Worm (Caenorhabditis elegans): ENCODE results near the gene col-166.
A peak's percentile ranks its signal among the peaks of the same experiment; 100 is the strongest.

col-166 gene

DNA sequence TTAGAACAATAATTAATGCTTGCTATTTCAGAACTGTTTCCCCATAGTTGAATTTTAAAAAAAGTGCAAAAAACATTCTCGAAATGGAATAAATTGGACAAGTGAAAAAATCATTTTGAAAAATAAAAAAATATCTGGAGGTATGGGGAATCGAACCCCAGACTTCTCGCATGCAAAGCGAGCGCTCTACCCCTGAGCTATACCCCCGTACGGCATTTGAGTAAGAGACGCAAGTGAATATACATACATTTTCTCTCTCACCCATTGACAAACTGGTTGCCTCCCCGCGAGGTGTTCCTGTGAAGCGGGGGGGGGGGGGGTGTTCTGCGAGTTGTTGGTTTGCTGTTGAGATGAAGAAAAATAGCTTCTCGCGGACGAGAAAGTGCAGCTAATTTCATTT, 12.3 kb downstream of the col-166 start (continued):
- peak; percentile 27 for TF ChIP-seq tbx-7 (tag; optimal IDR thresholded peaks at IDR 0.05)
- peak; percentile 89 for TF ChIP-seq C38D4.7 (GFP tag; optimal IDR thresholded peaks at IDR 0.05)
- peak; percentile 88 for TF ChIP-seq hlh-15 (tag; optimal IDR thresholded peaks at IDR 0.05)
- peak; percentile 92 for TF ChIP-seq ztf-16 (tag; optimal IDR thresholded peaks at IDR 0.05)
- TF ChIP-seq sox-4 (tag; optimal IDR thresholded peaks at IDR 0.05) = peak; percentile 89
- TF ChIP-seq ama-1 (optimal IDR thresholded peaks at IDR 0.05) = no peak
- TF ChIP-seq fkh-6 (tag; optimal IDR thresholded peaks at IDR 0.05) = peak; percentile 88
- peak; percentile 93 for TF ChIP-seq unc-86 (tag; optimal IDR thresholded peaks at IDR 0.05)
- TF ChIP-seq ceh-14 (tag; optimal IDR thresholded peaks at IDR 0.05) = peak; percentile 86
- peak; percentile 84 for TF ChIP-seq F13H6.1 (tag; optimal IDR thresholded peaks at IDR 0.05)
- peak; percentile 86 for TF ChIP-seq ceh-9 (tag; optimal IDR thresholded peaks at IDR 0.05)
- peak; percentile 88 for TF ChIP-seq nhr-232 (tag; optimal IDR thresholded peaks at IDR 0.05)
- TF ChIP-seq K09A11.1 (tag; optimal IDR thresholded peaks at IDR 0.05; ENCODE audit: insufficient read depth) = peak; percentile 70
- peak; percentile 92 for TF ChIP-seq ceh-19 (GFP tag; optimal IDR thresholded peaks at IDR 0.05)
- TF ChIP-seq ahr-1 (tag; optimal IDR thresholded peaks at IDR 0.05) = peak; percentile 84
- peak; percentile 69 for TF ChIP-seq zip-5 (tag; optimal IDR thresholded peaks at IDR 0.05)
- peak; percentile 81 for TF ChIP-seq npax-4 (tag; optimal IDR thresholded peaks at IDR 0.05)

DNA sequence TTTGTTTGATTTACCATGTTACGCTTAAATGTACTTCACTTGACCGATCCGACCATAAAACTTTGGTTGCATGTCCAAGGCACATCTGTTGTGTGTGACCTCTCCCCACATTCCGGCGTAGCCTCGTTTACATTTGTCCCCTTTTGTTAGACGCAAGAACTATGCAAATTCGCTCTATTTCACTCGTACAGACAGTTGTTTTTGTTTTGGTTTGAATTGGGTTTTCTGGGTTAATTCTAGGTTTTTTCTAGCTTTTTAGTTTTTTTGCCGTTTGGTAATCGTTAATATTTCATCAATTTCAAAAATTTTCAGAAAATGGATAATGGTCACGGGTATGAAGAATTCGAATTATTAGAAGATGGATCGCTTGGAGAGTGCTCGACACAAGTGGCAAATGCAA, 13.0 kb downstream of the col-166 start, which contains the start of gene mom-1:
Gene mom-1, plus strand, starts transcription at position 301 of the 400 bp plus-strand sequence.
- TF ChIP-seq eyg-1 (tag; optimal IDR thresholded peaks at IDR 0.05) = no peak
- TF ChIP-seq sox-2 (GFP tag; IDR thresholded peaks at IDR 0.05) = no peak
- TF ChIP-seq ceh-14 (tag; optimal IDR thresholded peaks at IDR 0.05) = no peak
- TF ChIP-seq unc-55 (GFP tag; optimal IDR thresholded peaks at IDR 0.05) = no peak
- no peak for TF ChIP-seq fkh-6 (tag; optimal IDR thresholded peaks at IDR 0.05)
- no peak for TF ChIP-seq ceh-34 (tag; optimal IDR thresholded peaks at IDR 0.05)
- TF ChIP-seq unc-3 (GFP tag; conservative IDR thresholded peaks at IDR 0.05) = no peak
- TF ChIP-seq unc-3 (tag; optimal IDR thresholded peaks at IDR 0.05) = no peak
- TF ChIP-seq C08G9.2 (tag; optimal IDR thresholded peaks at IDR 0.05) = no peak
- no peak for TF ChIP-seq sox-4 (tag; optimal IDR thresholded peaks at IDR 0.05)

DNA sequence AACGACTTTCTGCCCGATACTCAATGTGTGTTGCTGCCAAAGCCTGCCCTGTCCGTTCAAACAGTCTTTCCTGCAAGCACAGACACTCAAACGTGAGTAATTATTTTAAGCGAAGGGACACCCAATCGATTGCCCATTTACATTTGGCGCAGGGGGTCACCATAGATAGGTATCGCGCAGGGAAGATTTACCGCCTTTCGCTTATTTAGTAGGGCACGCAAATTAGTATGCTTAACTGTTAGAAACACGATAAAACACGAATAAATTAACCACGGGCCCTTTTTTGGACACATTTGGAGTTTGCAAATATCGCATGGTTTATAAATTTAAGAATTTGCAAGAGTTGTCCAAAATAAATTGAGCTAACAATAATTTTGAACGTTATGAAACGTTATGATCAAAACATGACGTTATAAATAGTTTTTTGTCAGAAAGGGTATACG, 16.6 kb downstream of the col-166 start:
- TF ChIP-seq ceh-6 (GFP tag; optimal IDR thresholded peaks at IDR 0.05) (peak; percentile 66), pros-1 (tag; optimal IDR thresholded peaks at IDR 0.05) (peak; percentile 91), hlh-15 (tag; optimal IDR thresholded peaks at IDR 0.05) (peak; percentile 54), hlh-8 (tag; optimal IDR thresholded peaks at IDR 0.05) (peak; percentile 64), ceh-18 (tag; optimal IDR thresholded peaks at IDR 0.05) (peak; percentile 100), tbx-7 (tag; optimal IDR thresholded peaks at IDR 0.05) (peak; percentile 70), nhr-11 (tag; optimal IDR thresholded peaks at IDR 0.05) (peak; percentile 74), sdc-2 (tag; optimal IDR thresholded peaks at IDR 0.05) (peak; percentile 100), gmeb-2 (tag; optimal IDR thresholded peaks at IDR 0.05) (peak; percentile 48), odd-2 (tag; optimal IDR thresholded peaks at IDR 0.05) (peak; percentile 8), ceh-19 (GFP tag; optimal IDR thresholded peaks at IDR 0.05) (peak; percentile 52), ama-1 (optimal IDR thresholded peaks at IDR 0.05) (no peak), syd-9 (tag; optimal IDR thresholded peaks at IDR 0.05) (peak; percentile 70), elt-4 (tag; optimal IDR thresholded peaks at IDR 0.05) (no peak), F13H6.1 (tag; optimal IDR thresholded peaks at IDR 0.05) (peak; percentile 73), fkh-6 (tag; optimal IDR thresholded peaks at IDR 0.05) (peak; percentile 73), hlh-30 (tag; optimal IDR thresholded peaks at IDR 0.05; ENCODE audit: insufficient read depth) (peak; percentile 78), dve-1 (tag; optimal IDR thresholded peaks at IDR 0.05) (peak; percentile 98), rnt-1 (tag; optimal IDR thresholded peaks at IDR 0.05) (peak; percentile 96), npax-4 (tag; optimal IDR thresholded peaks at IDR 0.05) (peak; percentile 30), Y22D7AL.16 (tag; optimal IDR thresholded peaks at IDR 0.05) (no peak), ttx-3 (tag; optimal IDR thresholded peaks at IDR 0.05) (peak; percentile 72), K02D7.2 (tag; optimal IDR thresholded peaks at IDR 0.05) (no peak), C38D4.7 (GFP tag; optimal IDR thresholded peaks at IDR 0.05) (peak; percentile 21), sox-4 (tag; optimal IDR thresholded peaks at IDR 0.05) (peak; percentile 69), nfya-1 (tag; optimal IDR thresholded peaks at IDR 0.05) (peak; percentile 98), unc-3 (GFP tag; conservative IDR thresholded peaks at IDR 0.05) (0 out of 2 replicates have a peak, but pooled peaks have one; percentile 27), unc-3 (tag; optimal IDR thresholded peaks at IDR 0.05) (peak; percentile 76), pat-9 (tag; optimal IDR thresholded peaks at IDR 0.05) (peak; percentile 75), nhr-232 (tag; optimal IDR thresholded peaks at IDR 0.05) (no peak), ceh-48 (tag; optimal IDR thresholded peaks at IDR 0.05) (peak; percentile 97), ceh-24 (tag; optimal IDR thresholded peaks at IDR 0.05) (no peak), elt-2 (tag; optimal IDR thresholded peaks at IDR 0.05) (peak; percentile 80), sox-2 (GFP tag; IDR thresholded peaks at IDR 0.05) (peak; percentile 64), ref-2 (tag; optimal IDR thresholded peaks at IDR 0.05) (peak; percentile 97), ceh-30 (tag; optimal IDR thresholded peaks at IDR 0.05) (peak; percentile 94)
